Fruit fly (Drosophila melanogaster) whole organism, embryonic: ENCODE results near the gene eas.
A peak's percentile ranks its signal among the peaks of the same experiment; 100 is the strongest.

ENCODE experiments used
- Adf1 ChIP-seq: fragments of 200-800 bp; sonication (Bioruptor generic); IDR thresholded peaks from 2 replicates; pipeline ENCODE4 v1.3.6; 2022; ENCODE audit warnings: missing biosample characterization, missing genetic modification characterization
- Aef1 ChIP-seq: fragments of 200-800 bp; sonication (Bioruptor generic); IDR thresholded peaks from 3 replicates; pipeline ENCODE4 v1.3.6; 2022; ENCODE audit warnings: missing biosample characterization, missing genetic modification characterization
- B-H1 ChIP-seq: fragments of 200-800 bp; sonication (Bioruptor generic); IDR thresholded peaks from 3 replicates; pipeline ENCODE4 v1.3.6; 2022; ENCODE audit warnings: missing biosample characterization, missing genetic modification characterization
- B-H2 ChIP-seq: fragments of 200-800 bp; sonication (Bioruptor generic); optimal IDR thresholded peaks from 2 replicates; lab custom pipeline; 2018; ENCODE audit warnings: missing biosample characterization, mild to moderate bottlenecking, missing genetic modification characterization
- CG13894 ChIP-seq: fragments of 200-800 bp; sonication (Bioruptor generic); optimal IDR thresholded peaks from 3 replicates; lab custom pipeline; 2018; ENCODE audit warnings: missing biosample characterization, mild to moderate bottlenecking, missing genetic modification characterization, moderate library complexity
- CG15696 ChIP-seq: fragments of 200-800 bp; sonication (Bioruptor generic); optimal IDR thresholded peaks from 2 replicates; lab custom pipeline; 2019; ENCODE audit warnings: missing biosample characterization, mild to moderate bottlenecking, missing genetic modification characterization, moderate library complexity
- CG18599 ChIP-seq: fragments of 200-800 bp; sonication (Bioruptor generic); optimal IDR thresholded peaks from 3 replicates; lab custom pipeline; 2017; ENCODE audit warnings: missing biosample characterization, missing genetic modification characterization, mild to moderate bottlenecking, moderate library complexity, missing genetic modification reagents
- CG2199 ChIP-seq: fragments of 200-800 bp; sonication (Bioruptor generic); IDR thresholded peaks from 3 replicates; pipeline ENCODE4 v1.3.6; 2022; ENCODE audit warnings: missing biosample characterization, missing genetic modification characterization
- CG3065 ChIP-seq: fragments of 200-800 bp; sonication (Bioruptor generic); optimal IDR thresholded peaks from 2 replicates; lab custom pipeline; 2016; ENCODE audit warnings: missing biosample characterization, missing genetic modification characterization
- CG31365 ChIP-seq: fragments of 200-800 bp; sonication (Bioruptor generic); optimal IDR thresholded peaks from 2 replicates; lab custom pipeline; 2018; ENCODE audit warnings: missing biosample characterization, mild to moderate bottlenecking, missing genetic modification characterization
- CG33557 ChIP-seq: fragments of 200-800 bp; sonication (Bioruptor generic); optimal IDR thresholded peaks from 2 replicates; lab custom pipeline; 2019; ENCODE audit warnings: missing biosample characterization, mild to moderate bottlenecking, missing genetic modification characterization, moderate library complexity
- CG34422 ChIP-seq: fragments of 200-800 bp; sonication (Bioruptor generic); IDR thresholded peaks from 3 replicates; pipeline ENCODE4 v1.3.6; 2022; ENCODE audit warnings: missing biosample characterization, missing genetic modification characterization
- CG3995 ChIP-seq: fragments of 200-800 bp; sonication (Bioruptor generic); optimal IDR thresholded peaks from 3 replicates; lab custom pipeline; 2016; ENCODE audit warnings: missing biosample characterization, missing genetic modification characterization
- CG4360 ChIP-seq: fragments of 200-800 bp; sonication (Bioruptor generic); IDR thresholded peaks from 2 replicates; pipeline ENCODE4 v1.3.6; 2022; ENCODE audit warnings: missing biosample characterization, missing genetic modification characterization
- CG6254 ChIP-seq: fragments of 200-800 bp; sonication (Bioruptor generic); optimal IDR thresholded peaks from 3 replicates; lab custom pipeline; 2017; ENCODE audit warnings: mild to moderate bottlenecking, missing biosample characterization, missing genetic modification reagents, missing genetic modification characterization
- CG7786 ChIP-seq: fragments of 200-800 bp; sonication (Bioruptor generic); optimal IDR thresholded peaks from 2 replicates; lab custom pipeline; 2016; ENCODE audit warnings: missing biosample characterization, missing genetic modification characterization
- CG7928 ChIP-seq: fragments of 200-800 bp; sonication (Bioruptor generic); optimal IDR thresholded peaks from 2 replicates; lab custom pipeline; 2017; ENCODE audit warnings: missing biosample characterization, mild to moderate bottlenecking, missing genetic modification characterization
- D19A ChIP-seq: fragments of 200-800 bp; optimal IDR thresholded peaks from 3 replicates; lab custom pipeline; 2019; ENCODE audit warnings: missing biosample characterization, mild to moderate bottlenecking, missing genetic modification characterization, moderate library complexity
- Dad ChIP-seq: fragments of 200-800 bp; sonication (Bioruptor generic); optimal IDR thresholded peaks from 3 replicates; lab custom pipeline; 2016; ENCODE audit warnings: missing biosample characterization, missing genetic modification characterization
- Elba2 ChIP-seq: fragments of 200-800 bp; sonication (Bioruptor generic); optimal IDR thresholded peaks from 3 replicates; lab custom pipeline; 2016; ENCODE audit warnings: missing biosample characterization, missing genetic modification characterization
- HLH54F ChIP-seq: fragments of 200-800 bp; sonication (Bioruptor generic); optimal IDR thresholded peaks from 3 replicates; lab custom pipeline; 2016; ENCODE audit warnings: missing biosample characterization, missing genetic modification characterization
- Hr51 ChIP-seq, 2 experiments: fragments of 200-800 bp; sonication (Bioruptor generic); optimal IDR thresholded peaks; 2 replicates in 1 of 2; 3 replicates in 1 of 2; lab custom pipeline; 2016 to 2018; ENCODE audit warnings: missing biosample characterization in 2 of 2, missing genetic modification characterization in 2 of 2, mild to moderate bottlenecking in 1 of 2, moderate library complexity in 1 of 2
- Kr ChIP-seq: fragments of 200-800 bp; sonication (Bioruptor generic); optimal IDR thresholded peaks from 2 replicates; lab custom pipeline; 2017; ENCODE audit warnings: missing biosample characterization, mild to moderate bottlenecking, missing genetic modification characterization
- Lim3 ChIP-seq: fragments of 200-800 bp; sonication (Bioruptor generic); IDR thresholded peaks from 2 replicates; pipeline ENCODE4 v1.3.6; 2022; ENCODE audit warnings: missing biosample characterization, missing genetic modification characterization
- Med ChIP-seq: fragments of 200-800 bp; sonication (Bioruptor generic); peaks from one replicate; lab custom pipeline; 2016; ENCODE audit warnings: missing biosample characterization, missing genetic modification characterization, mild to moderate bottlenecking, inconsistent platforms, moderate library complexity
- Pdp1 ChIP-seq, 2 experiments: fragments of 200-800 bp; sonication (Bioruptor generic); optimal IDR thresholded peaks; 3 replicates each; lab custom pipeline; 2016; ENCODE audit warnings: missing biosample characterization in 2 of 2, missing genetic modification characterization in 2 of 2, mild to moderate bottlenecking in 1 of 2, moderate library complexity in 1 of 2
- Side ChIP-seq: fragments of 200-800 bp; sonication (Bioruptor generic); optimal IDR thresholded peaks from 2 replicates; lab custom pipeline; 2016; ENCODE audit warnings: missing biosample characterization, missing genetic modification characterization
- Sox100B ChIP-seq: fragments of 200-800 bp; sonication (Bioruptor generic); optimal IDR thresholded peaks from 3 replicates; lab custom pipeline; 2018; ENCODE audit warnings: missing biosample characterization, mild to moderate bottlenecking, missing genetic modification characterization
- ase ChIP-seq: fragments of 200-800 bp; sonication (Bioruptor generic); IDR thresholded peaks from 3 replicates; pipeline ENCODE4 v1.3.6; 2022; ENCODE audit warnings: missing biosample characterization, missing genetic modification characterization
- btn ChIP-seq: fragments of 200-800 bp; sonication (Bioruptor generic); optimal IDR thresholded peaks from 2 replicates; lab custom pipeline; 2016; ENCODE audit warnings: missing biosample characterization, missing genetic modification characterization
- cato ChIP-seq: fragments of 200-800 bp; sonication (Bioruptor generic); optimal IDR thresholded peaks from 2 replicates; lab custom pipeline; 2016; ENCODE audit warnings: missing biosample characterization, missing genetic modification characterization, borderline replicate concordance
- corto ChIP-seq: fragments of 200-800 bp; sonication (Bioruptor generic); optimal IDR thresholded peaks from 2 replicates; lab custom pipeline; 2016; ENCODE audit warnings: missing biosample characterization, mild to moderate bottlenecking, missing genetic modification characterization, moderate library complexity
- danr ChIP-seq: fragments of 200-800 bp; sonication (Bioruptor generic); IDR thresholded peaks from 2 replicates; pipeline ENCODE4 v1.3.6; 2022; ENCODE audit warnings: missing biosample characterization, missing genetic modification characterization
- grau ChIP-seq: fragments of 200-800 bp; optimal IDR thresholded peaks from 3 replicates; lab custom pipeline; 2019; ENCODE audit warnings: missing biosample characterization, mild to moderate bottlenecking, missing genetic modification characterization, moderate library complexity
- insv ChIP-seq, 2 experiments: fragments of 200-800 bp; sonication (Bioruptor generic); optimal IDR thresholded peaks; 3 replicates each; lab custom pipeline; 2016 to 2018; ENCODE audit warnings: missing biosample characterization in 2 of 2, missing genetic modification characterization in 2 of 2
- lbe ChIP-seq: fragments of 200-800 bp; sonication (Bioruptor generic); optimal IDR thresholded peaks from 2 replicates; lab custom pipeline; 2016; ENCODE audit warnings: missing biosample characterization, mild to moderate bottlenecking, missing genetic modification characterization
- lov ChIP-seq, 2 experiments: fragments of 200-800 bp in 1 of 2; fragments of >200 bp in 1 of 2; sonication (Bioruptor generic) in 1 of 2; IDR thresholded peaks in 1 of 2; optimal IDR thresholded peaks in 1 of 2; 2 replicates in 1 of 2; 3 replicates in 1 of 2; pipeline versions ENCODE4 v1.3.6 to Lab custom; 2017 to 2022; ENCODE audit warnings: missing biosample characterization in 1 of 2, missing genetic modification characterization in 1 of 2
- repo ChIP-seq: fragments of 200-800 bp; sonication (Bioruptor generic); optimal IDR thresholded peaks from 2 replicates; lab custom pipeline; 2016; ENCODE audit warnings: missing biosample characterization, missing genetic modification characterization
- salm ChIP-seq: fragments of 200-800 bp; sonication (Bioruptor generic); optimal IDR thresholded peaks from 2 replicates; lab custom pipeline; 2018; ENCODE audit warnings: missing biosample characterization, mild to moderate bottlenecking, missing genetic modification characterization
- sna ChIP-seq: fragments of 200-800 bp; sonication (Bioruptor generic); IDR thresholded peaks from 2 replicates; pipeline ENCODE4 v1.3.6; 2022; ENCODE audit warnings: missing biosample characterization, missing genetic modification characterization; ENCODE audit not compliant: partially characterized antibody
- sob ChIP-seq: fragments of 200-800 bp; sonication (Bioruptor generic); IDR thresholded peaks from 2 replicates; pipeline ENCODE4 v1.3.6; 2022; ENCODE audit warnings: missing biosample characterization, missing genetic modification characterization
- tgo ChIP-seq: fragments of 200-800 bp; sonication (Bioruptor generic); IDR thresholded peaks from 3 replicates; pipeline ENCODE4 v1.3.6; 2022; ENCODE audit warnings: missing biosample characterization, missing genetic modification characterization
- twi ChIP-seq: fragments of 200-800 bp; optimal IDR thresholded peaks from 2 replicates; lab custom pipeline; 2019; ENCODE audit warnings: missing biosample characterization, mild to moderate bottlenecking, missing genetic modification characterization, moderate library complexity
- wdn ChIP-seq: fragments of 200-800 bp; sonication (Bioruptor generic); IDR thresholded peaks from 2 replicates; pipeline ENCODE4 v1.3.6; 2022; ENCODE audit warnings: missing biosample characterization, missing genetic modification characterization
- wek ChIP-seq: fragments of 200-800 bp; sonication (Bioruptor generic); optimal IDR thresholded peaks from 3 replicates; lab custom pipeline; 2018; ENCODE audit warnings: missing biosample characterization, mild to moderate bottlenecking, missing genetic modification characterization, moderate library complexity
- wor ChIP-seq: fragments of 200-800 bp; sonication (Bioruptor generic); IDR thresholded peaks from 2 replicates; pipeline ENCODE4 v1.3.6; 2022; ENCODE audit warnings: missing biosample characterization, missing genetic modification characterization
- zen2 ChIP-seq: fragments of 200-800 bp; sonication (Bioruptor generic); IDR thresholded peaks from 3 replicates; pipeline ENCODE4 v1.3.6; 2022; ENCODE audit warnings: missing biosample characterization, missing genetic modification characterization; ENCODE audit not compliant: partially characterized antibody
- zf30C ChIP-seq: fragments of 200-800 bp; sonication (Bioruptor generic); optimal IDR thresholded peaks from 3 replicates; lab custom pipeline; 2018; ENCODE audit warnings: missing biosample characterization, mild to moderate bottlenecking, missing genetic modification characterization
- zfh1 ChIP-seq: fragments of 200-800 bp; sonication (Bioruptor generic); IDR thresholded peaks from 3 replicates; pipeline ENCODE4 v1.3.6; 2022; ENCODE audit warnings: missing biosample characterization, missing genetic modification characterization

Gene eas

dm6 chrX:16332615-16333288, 54.6 kb downstream of the eas start (continued):
- no peak for TF ChIP-seq lov (optimal IDR thresholded peaks at IDR 0.05; lab: Kevin White, UChicago)
- peak; percentile 84 for TF ChIP-seq lov (GFP tag; IDR thresholded peaks at IDR 0.05; lab: Robert Waterston, UW)
- no peak for TF ChIP-seq zen2
- TF ChIP-seq btn (GFP tag; lab: Kevin White, UChicago), result peak; percentile 92
- peak; percentile 97 for TF ChIP-seq CG18599
- peak; percentile 98 for TF ChIP-seq Sox100B (GFP tag; lab: Kevin White, UChicago)
- peak; percentile 90 for TF ChIP-seq CG3065 (GFP tag; lab: Kevin White, UChicago)
- peak; percentile 18 for TF ChIP-seq zf30C (GFP tag; lab: Kevin White, UChicago)
- peak; percentile 91 for TF ChIP-seq CG34422 (GFP tag; lab: Robert Waterston, UW)
- TF ChIP-seq CG2199 (GFP tag; lab: Robert Waterston, UW), result peak; percentile 95; the same call in 2 of the 3 replicates
- peak; percentile 92 for TF ChIP-seq tgo
- peak; percentile 96 for TF ChIP-seq CG7786
- peak; percentile 88 for TF ChIP-seq wdn
- TF ChIP-seq salm (tag; lab: Kevin White, UChicago), result peak; percentile 94
- TF ChIP-seq Kr, result peak; percentile 62
- peak; percentile 91 for TF ChIP-seq Aef1 (GFP tag; lab: Robert Waterston, UW)
- TF ChIP-seq CG6254, result peak; percentile 91
- peak; percentile 18 to 77 for TF ChIP-seq insv (GFP tag; optimal IDR thresholded peaks at IDR 0.05; lab: Kevin White, UChicago)
- peak; percentile 94 for TF ChIP-seq Dad
- TF ChIP-seq D19A (tag; lab: Kevin White, UChicago), result peak; percentile 95
- peak; percentile 87 for TF ChIP-seq cato (GFP tag; lab: Kevin White, UChicago)
- TF ChIP-seq grau (tag; lab: Kevin White, UChicago), result peak; percentile 96
- peak; percentile 89 for TF ChIP-seq lbe
- peak; percentile 84 for TF ChIP-seq CG31365 (tag; lab: Kevin White, UChicago)
- peak; percentile 86 for TF ChIP-seq B-H1 (GFP tag; lab: Robert Waterston, UW)
- TF ChIP-seq zfh1, result peak; percentile 92
- TF ChIP-seq sna (GFP tag; lab: Robert Waterston, UW), result no peak
- TF ChIP-seq Adf1 (GFP tag; lab: Robert Waterston, UW), result peak; percentile 57
- peak; percentile 74 for TF ChIP-seq CG7928
- peak; percentile 99 for TF ChIP-seq Med (GFP tag; lab: Kevin White, UChicago)
- TF ChIP-seq wek (GFP tag; lab: Kevin White, UChicago), result peak; percentile 84
- TF ChIP-seq repo (GFP tag; lab: Kevin White, UChicago), result peak; percentile 93
- peak; percentile 95 to 97 for TF ChIP-seq Hr51 (GFP tag; optimal IDR thresholded peaks at IDR 0.05; lab: Kevin White, UChicago)
- TF ChIP-seq twi (tag; lab: Kevin White, UChicago), result peak; percentile 94
- TF ChIP-seq Side, result peak; percentile 96
- peak; percentile 69 for TF ChIP-seq CG3995
- peak; percentile 84 for TF ChIP-seq ase (GFP tag; lab: Robert Waterston, UW)
- TF ChIP-seq sob (GFP tag; lab: Robert Waterston, UW), result peak; percentile 89
- TF ChIP-seq Pdp1 (GFP tag; optimal IDR thresholded peaks at IDR 0.05; lab: Kevin White, UChicago), result peak; percentile 88 to 96
- TF ChIP-seq HLH54F, result peak; percentile 96
- TF ChIP-seq B-H2 (GFP tag; lab: Kevin White, UChicago), result peak; percentile 94
- TF ChIP-seq CG4360 (GFP tag; lab: Robert Waterston, UW), result peak; percentile 64; the same call in 1 of the 2 replicates
- TF ChIP-seq CG13894 (tag; lab: Kevin White, UChicago), result peak; percentile 97
- TF ChIP-seq Lim3 (GFP tag; lab: Robert Waterston, UW), result peak; percentile 80
- peak; percentile 90 for TF ChIP-seq danr (GFP tag; lab: Robert Waterston, UW)
- peak; percentile 53 for TF ChIP-seq corto
- TF ChIP-seq CG15696 (tag; lab: Kevin White, UChicago), result peak; percentile 93
- no peak for TF ChIP-seq Elba2 (GFP tag; lab: Kevin White, UChicago)
- TF ChIP-seq wor (GFP tag; lab: Robert Waterston, UW), result peak; percentile 87
- TF ChIP-seq CG33557 (GFP tag; lab: Kevin White, UChicago), result peak; percentile 96
